Worm (Caenorhabditis elegans) whole organism, late embryonic: Measurements from ENCODE around the gene ZK596.3.

ENCODE experiments used
- C38D4.7 ChIP-seq: fragments of 200-800 bp; sonication (Bioruptor generic); optimal IDR thresholded peaks from 2 replicates; lab custom pipeline; 2018; ENCODE audit warnings: mild to moderate bottlenecking, missing genetic modification characterization, moderate library complexity, missing compliant biosample characterization
- F13H6.1 ChIP-seq: sonication (generic microtip); optimal IDR thresholded peaks from 2 replicates; lab custom pipeline; 2016; ENCODE audit warnings: missing genetic modification characterization, missing compliant biosample characterization
- K09A11.1 ChIP-seq: sonication (generic microtip); optimal IDR thresholded peaks from 2 replicates; lab custom pipeline; 2017; ENCODE audit warnings: antibody characterized with exemption, mild to moderate bottlenecking, missing genetic modification characterization, missing compliant biosample characterization; ENCODE audit not compliant: insufficient read depth
- Y22D7AL.16 ChIP-seq: sonication (generic microtip); optimal IDR thresholded peaks from 2 replicates; lab custom pipeline; 2016; ENCODE audit warnings: missing genetic modification characterization, missing compliant biosample characterization
- ceh-14 ChIP-seq: sonication (generic microtip); optimal IDR thresholded peaks from 2 replicates; lab custom pipeline; 2016; ENCODE audit warnings: missing genotype, missing genetic modification characterization, missing compliant biosample characterization
- ceh-18 ChIP-seq: sonication (generic microtip); optimal IDR thresholded peaks from 2 replicates; lab custom pipeline; 2016; ENCODE audit warnings: missing genetic modification characterization, missing compliant biosample characterization
- ceh-19 ChIP-seq: fragments of 200-800 bp; sonication (Bioruptor generic); optimal IDR thresholded peaks from 2 replicates; lab custom pipeline; 2018; ENCODE audit warnings: mild to moderate bottlenecking, missing genetic modification characterization, missing compliant biosample characterization
- ceh-2 ChIP-seq: sonication (generic microtip); optimal IDR thresholded peaks from 2 replicates; lab custom pipeline; 2016; ENCODE audit warnings: missing genotype, missing genetic modification characterization, missing compliant biosample characterization
- ceh-24 ChIP-seq: sonication (generic microtip); optimal IDR thresholded peaks from 2 replicates; lab custom pipeline; 2016; ENCODE audit warnings: mild to moderate bottlenecking, missing genetic modification characterization, missing compliant biosample characterization
- ceh-31 ChIP-seq: sonication (generic microtip); optimal IDR thresholded peaks from 2 replicates; lab custom pipeline; 2016; ENCODE audit warnings: missing genetic modification characterization, missing compliant biosample characterization
- ceh-34 ChIP-seq: sonication (generic microtip); optimal IDR thresholded peaks from 2 replicates; lab custom pipeline; 2016; ENCODE audit warnings: mild to moderate bottlenecking, missing genetic modification characterization, missing compliant biosample characterization
- ceh-48 ChIP-seq: sonication (generic microtip); optimal IDR thresholded peaks from 2 replicates; lab custom pipeline; 2016; ENCODE audit warnings: missing genetic modification characterization, inconsistent platforms, missing compliant biosample characterization
- ceh-6 ChIP-seq: fragments of 200-800 bp; sonication (Bioruptor generic); optimal IDR thresholded peaks from 2 replicates; lab custom pipeline; 2018; ENCODE audit warnings: mild to moderate bottlenecking, missing genetic modification characterization, missing compliant biosample characterization
- ceh-9 ChIP-seq: sonication (generic microtip); optimal IDR thresholded peaks from 2 replicates; lab custom pipeline; 2016; ENCODE audit warnings: mild to moderate bottlenecking, missing genetic modification characterization, inconsistent platforms, missing compliant biosample characterization
- che-1 ChIP-seq: sonication (generic microtip); optimal IDR thresholded peaks from 2 replicates; lab custom pipeline; 2016; ENCODE audit warnings: mild to moderate bottlenecking, missing genetic modification characterization, missing compliant biosample characterization
- elt-4 ChIP-seq: sonication (generic microtip); optimal IDR thresholded peaks from 2 replicates; lab custom pipeline; 2016; ENCODE audit warnings: missing genetic modification characterization, missing compliant biosample characterization
- ets-4 ChIP-seq: sonication (generic microtip); optimal IDR thresholded peaks from 2 replicates; lab custom pipeline; 2016; ENCODE audit warnings: missing genetic modification characterization, missing compliant biosample characterization
- eyg-1 ChIP-seq: sonication (generic microtip); optimal IDR thresholded peaks from 2 replicates; lab custom pipeline; 2016; ENCODE audit warnings: missing genotype, missing genetic modification characterization, missing compliant biosample characterization
- fax-1 ChIP-seq: sonication (generic microtip); optimal IDR thresholded peaks from 2 replicates; lab custom pipeline; 2016; ENCODE audit warnings: missing genotype, missing genetic modification characterization, missing compliant biosample characterization
- fkh-10 ChIP-seq: fragments of 150-350 bp; optimal IDR thresholded peaks from 2 replicates; lab custom pipeline; 2014; ENCODE audit warnings: missing biosample characterization, missing genetic modification reagents, missing genetic modification characterization
- fkh-6 ChIP-seq: sonication (generic microtip); optimal IDR thresholded peaks from 2 replicates; lab custom pipeline; 2016; ENCODE audit warnings: missing genetic modification characterization, missing compliant biosample characterization
- gmeb-2 ChIP-seq: sonication (generic microtip); optimal IDR thresholded peaks from 2 replicates; lab custom pipeline; 2016; ENCODE audit warnings: missing genetic modification characterization, inconsistent platforms, missing compliant biosample characterization
- hlh-13 ChIP-seq: fragments of 200-800 bp; sonication (Bioruptor generic); optimal IDR thresholded peaks from 2 replicates; lab custom pipeline; 2018; ENCODE audit warnings: mild to moderate bottlenecking, missing genetic modification characterization, missing compliant biosample characterization
- hlh-30 ChIP-seq: sonication (generic microtip); optimal IDR thresholded peaks from 2 replicates; lab custom pipeline; 2017; ENCODE audit warnings: antibody characterized with exemption, missing genetic modification characterization, missing compliant biosample characterization; ENCODE audit not compliant: insufficient read depth
- hlh-8 ChIP-seq: sonication (generic microtip); optimal IDR thresholded peaks from 2 replicates; lab custom pipeline; 2016; ENCODE audit warnings: missing genotype, missing genetic modification characterization, missing compliant biosample characterization
- lin-11 ChIP-seq: fragments of 200-800 bp; sonication (Bioruptor generic); optimal IDR thresholded peaks from 2 replicates; lab custom pipeline; 2018; ENCODE audit warnings: mild to moderate bottlenecking, missing genetic modification characterization, missing compliant biosample characterization
- madf-2 ChIP-seq: sonication (generic microtip); optimal IDR thresholded peaks from 2 replicates; lab custom pipeline; 2017; ENCODE audit warnings: missing genetic modification characterization, missing compliant biosample characterization
- nfya-1 ChIP-seq: sonication (generic microtip); optimal IDR thresholded peaks from 2 replicates; lab custom pipeline; 2017; ENCODE audit warnings: missing genetic modification characterization, mild to moderate bottlenecking, missing compliant biosample characterization, antibody characterized with exemption, moderate library complexity
- nhr-11 ChIP-seq: fragments of 150-350 bp; optimal IDR thresholded peaks from 2 replicates; lab custom pipeline; 2014; ENCODE audit warnings: missing biosample characterization, missing genetic modification characterization
- nhr-232 ChIP-seq: sonication (generic microtip); optimal IDR thresholded peaks from 2 replicates; lab custom pipeline; 2016; ENCODE audit warnings: missing genetic modification characterization, missing compliant biosample characterization
- npax-4 ChIP-seq: sonication (generic microtip); optimal IDR thresholded peaks from 2 replicates; lab custom pipeline; 2016; ENCODE audit warnings: missing genetic modification characterization, missing compliant biosample characterization
- pag-3 ChIP-seq: sonication (generic microtip); optimal IDR thresholded peaks from 2 replicates; lab custom pipeline; 2016; ENCODE audit warnings: missing compliant biosample characterization, missing genetic modification characterization, borderline replicate concordance
- pax-1 ChIP-seq: fragments of 150-350 bp; optimal IDR thresholded peaks from 2 replicates; lab custom pipeline; 2014; ENCODE audit warnings: missing biosample characterization, missing genetic modification characterization
- pha-2 ChIP-seq: sonication (generic microtip); optimal IDR thresholded peaks from 2 replicates; lab custom pipeline; 2017; ENCODE audit warnings: mild to moderate bottlenecking, missing genetic modification characterization, missing compliant biosample characterization
- pqm-1 ChIP-seq: sonication (generic microtip); optimal IDR thresholded peaks from 2 replicates; lab custom pipeline; 2016; ENCODE audit warnings: missing genetic modification characterization, missing compliant biosample characterization
- pros-1 ChIP-seq: fragments of 150-350 bp; optimal IDR thresholded peaks from 2 replicates; lab custom pipeline; 2014; ENCODE audit warnings: missing biosample characterization, missing genetic modification reagents, missing genetic modification characterization
- ref-2 ChIP-seq: sonication (generic microtip); optimal IDR thresholded peaks from 2 replicates; lab custom pipeline; 2016; ENCODE audit warnings: missing genetic modification characterization, missing compliant biosample characterization
- rnt-1 ChIP-seq: sonication (generic microtip); optimal IDR thresholded peaks from 2 replicates; lab custom pipeline; 2016; ENCODE audit warnings: missing genetic modification characterization, missing compliant biosample characterization
- sox-2 ChIP-seq: fragments of 200-800 bp; sonication (Bioruptor generic); IDR thresholded peaks from 2 replicates; pipeline ENCODE4 v1.3.6; 2022; ENCODE audit warnings: missing genetic modification reagents, missing genetic modification characterization, missing compliant biosample characterization
- syd-9 ChIP-seq: sonication (generic microtip); optimal IDR thresholded peaks from 2 replicates; lab custom pipeline; 2016; ENCODE audit warnings: mild to moderate bottlenecking, missing genetic modification characterization, moderate library complexity, missing compliant biosample characterization
- tbx-2 ChIP-seq: sonication (generic microtip); optimal IDR thresholded peaks from 2 replicates; lab custom pipeline; 2016; ENCODE audit warnings: missing genetic modification characterization, missing compliant biosample characterization
- tbx-7 ChIP-seq: sonication (generic microtip); optimal IDR thresholded peaks from 2 replicates; lab custom pipeline; 2016; ENCODE audit warnings: missing genotype, missing genetic modification characterization, missing compliant biosample characterization
- ttx-3 ChIP-seq: sonication (generic microtip); optimal IDR thresholded peaks from 2 replicates; lab custom pipeline; 2016; ENCODE audit warnings: missing genetic modification reagents, missing genetic modification characterization, missing compliant biosample characterization
- unc-3 ChIP-seq, 2 experiments: fragments of 200-800 bp in 1 of 2; sonication (Bioruptor generic) in 1 of 2; sonication (generic microtip) in 1 of 2; conservative IDR thresholded peaks in 1 of 2; optimal IDR thresholded peaks in 1 of 2; 2 replicates each; pipeline versions ENCODE4 v1.3.6 to Lab custom; 2016 to 2022; ENCODE audit warnings: missing compliant biosample characterization in 2 of 2, missing genetic modification characterization in 2 of 2, missing genetic modification reagents in 1 of 2
- unc-42 ChIP-seq: sonication (generic microtip); optimal IDR thresholded peaks from 2 replicates; lab custom pipeline; 2016; ENCODE audit warnings: missing genotype, missing genetic modification characterization, missing compliant biosample characterization
- unc-55 ChIP-seq: sonication (generic microtip); optimal IDR thresholded peaks from 2 replicates; lab custom pipeline; 2017; ENCODE audit warnings: missing biosample characterization, missing genetic modification reagents, missing genetic modification characterization
- unc-86 ChIP-seq: sonication (generic microtip); optimal IDR thresholded peaks from 2 replicates; lab custom pipeline; 2016; ENCODE audit warnings: missing genetic modification characterization, missing compliant biosample characterization
- zip-5 ChIP-seq: sonication (generic microtip); optimal IDR thresholded peaks from 2 replicates; lab custom pipeline; 2016; ENCODE audit warnings: missing genetic modification characterization, missing compliant biosample characterization
- ztf-16 ChIP-seq: sonication (generic microtip); optimal IDR thresholded peaks from 2 replicates; lab custom pipeline; 2017; ENCODE audit warnings: missing genetic modification characterization, missing compliant biosample characterization

Gene ZK596.3

DNA sequence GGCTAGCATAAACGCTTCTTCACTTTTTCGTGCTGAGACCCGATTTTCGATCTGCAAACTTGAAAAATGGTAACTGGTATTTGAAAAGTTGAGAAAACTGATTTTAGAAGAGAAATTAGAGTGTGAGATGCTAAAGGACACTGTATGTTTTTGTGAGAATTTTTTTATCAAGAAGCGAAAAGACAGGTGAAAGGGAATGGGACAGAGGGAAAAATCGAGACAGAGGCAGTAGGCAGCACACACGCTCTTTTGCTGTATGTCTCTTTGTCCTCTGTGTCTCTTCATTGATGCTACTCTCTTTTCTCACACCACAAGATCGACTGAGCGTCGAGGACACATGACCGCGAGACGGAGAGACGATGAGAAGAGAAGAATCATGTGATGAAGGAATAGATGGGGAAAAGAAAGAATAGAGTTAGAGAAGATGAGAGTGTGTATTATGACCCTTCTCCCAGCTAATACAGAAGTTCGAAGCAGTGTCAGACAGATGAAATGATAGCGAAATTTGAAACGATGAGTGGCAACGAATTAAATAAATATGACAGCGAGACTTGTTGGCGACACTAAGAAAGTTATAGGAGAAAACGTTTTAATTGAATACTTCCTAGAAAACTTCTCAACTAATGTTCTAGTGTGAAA, 31.8 kb upstream of the ZK596.3 start, which contains the start of gene lgg-2 (continued):
- TF ChIP-seq ets-4 (tag; lab: Kevin White, UChicago) (peak; percentile 29), fkh-10 (no peak), madf-2 (tag; lab: Kevin White, UChicago) (no peak), unc-86 (tag; lab: Kevin White, UChicago) (no peak), nhr-11 (no peak), sox-2 (no peak), gmeb-2 (tag; lab: Kevin White, UChicago) (no peak), tbx-7 (no peak), ceh-34 (tag; lab: Kevin White, UChicago) (peak; percentile 85), hlh-13 (GFP tag; lab: Kevin White, UChicago) (no peak), ceh-31 (tag; lab: Kevin White, UChicago) (peak; percentile 73), ceh-9 (tag; lab: Kevin White, UChicago) (no peak), pax-1 (peak; percentile 29), che-1 (no peak), ceh-19 (GFP tag; lab: Kevin White, UChicago) (no peak), nhr-232 (no peak), rnt-1 (tag; lab: Kevin White, UChicago) (peak; percentile 75), pros-1 (tag; lab: Kevin White, UChicago) (peak; percentile 93), elt-4 (tag; lab: Kevin White, UChicago) (no peak), fkh-6 (no peak), lin-11 (tag; lab: Kevin White, UChicago) (no peak), pha-2 (tag; lab: Kevin White, UChicago) (no peak), C38D4.7 (no peak), ceh-6 (GFP tag; lab: Kevin White, UChicago) (no peak), zip-5 (tag; lab: Kevin White, UChicago) (no peak), K09A11.1 (tag; lab: Kevin White, UChicago) (no peak), pag-3 (tag; lab: Kevin White, UChicago) (no peak), tbx-2 (peak; percentile 84), eyg-1 (no peak), ttx-3 (no peak), unc-42 (tag; lab: Kevin White, UChicago) (peak; percentile 61)

DNA sequence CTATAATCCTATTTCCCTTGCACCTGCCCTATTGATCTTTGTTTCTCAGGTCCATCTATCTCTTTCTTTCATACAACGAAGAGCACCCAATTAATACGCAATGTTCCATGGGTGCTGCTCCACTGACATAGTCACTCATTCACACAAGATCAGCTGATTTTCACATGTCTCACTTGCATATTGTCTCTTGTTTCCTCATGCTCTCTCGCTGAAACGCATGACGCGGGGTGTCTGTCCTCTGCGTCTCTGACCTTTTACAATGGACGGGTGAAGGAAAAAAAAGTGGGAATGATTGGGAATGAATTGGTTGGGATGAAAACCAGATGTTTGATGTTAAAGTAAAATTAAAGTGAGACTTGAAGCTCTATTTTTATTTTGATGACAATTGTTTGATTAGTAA, 31.2 kb upstream of the ZK596.3 start:
- TF ChIP-seq npax-4 (tag; lab: Kevin White, UChicago) (no peak), hlh-30 (peak; percentile 98), ets-4 (tag; lab: Kevin White, UChicago) (no peak), pax-1 (no peak), ceh-14 (tag; lab: Kevin White, UChicago) (peak; percentile 8), unc-42 (tag; lab: Kevin White, UChicago) (peak; percentile 21), C38D4.7 (no peak), rnt-1 (tag; lab: Kevin White, UChicago) (no peak), unc-3 (GFP tag; conservative IDR thresholded peaks at IDR 0.05; lab: Robert Waterston, UW) (no peak), unc-3 (tag; optimal IDR thresholded peaks at IDR 0.05; lab: Kevin White, UChicago) (no peak), tbx-2 (peak; percentile 26), ceh-48 (peak; percentile 6), nfya-1 (tag; lab: Kevin White, UChicago) (peak; percentile 50), ceh-31 (tag; lab: Kevin White, UChicago) (peak; percentile 47), fax-1 (peak; percentile 33), fkh-10 (no peak), F13H6.1 (no peak), pqm-1 (tag; lab: Kevin White, UChicago) (no peak), hlh-8 (tag; lab: Kevin White, UChicago) (peak; percentile 28), ztf-16 (tag; lab: Kevin White, UChicago) (no peak), Y22D7AL.16 (no peak), fkh-6 (no peak), gmeb-2 (tag; lab: Kevin White, UChicago) (no peak), pros-1 (tag; lab: Kevin White, UChicago) (peak; percentile 43), ceh-2 (tag; lab: Kevin White, UChicago) (no peak), ref-2 (peak; percentile 37), ceh-19 (GFP tag; lab: Kevin White, UChicago) (no peak), unc-55 (GFP tag; lab: Kevin White, UChicago) (peak; percentile 94), ceh-24 (tag; lab: Kevin White, UChicago) (no peak), ceh-18 (tag; lab: Kevin White, UChicago) (peak; percentile 75), pha-2 (tag; lab: Kevin White, UChicago) (no peak), syd-9 (no peak), ceh-34 (tag; lab: Kevin White, UChicago) (peak; percentile 37), tbx-7 (no peak), nhr-232 (no peak)
